Fruit fly (Drosophila melanogaster): ENCODE results near the gene CG31704.

Gene CG31704

dm6 chr2L:11829277-11829676 is 11.2 kb upstream of the CG31704 start, which contains the start of gene esc:
esc (minus strand) TSS chr2L:11829405.
- TF ChIP-seq cyc (GFP tag; optimal IDR thresholded peaks at IDR 0.05), result peak; percentile 28
- TF ChIP-seq spab (GFP tag; optimal IDR thresholded peaks at IDR 0.05), result no peak
- no peak for TF ChIP-seq CG8119 (GFP tag; IDR thresholded peaks at IDR 0.05)
- TF ChIP-seq CG31627 (GFP tag; optimal IDR thresholded peaks at IDR 0.05), result peak; percentile 26
- peak; percentile 21 for TF ChIP-seq Sox14 (GFP tag; optimal IDR thresholded peaks at IDR 0.05)
- no peak for TF ChIP-seq CG6792 (GFP tag; optimal IDR thresholded peaks at IDR 0.05)
- TF ChIP-seq CG15336 (GFP tag; IDR thresholded peaks at IDR 0.05), result no peak
- TF ChIP-seq CG11294 (GFP tag; IDR thresholded peaks at IDR 0.05), result no peak

dm6 chr2L:11833786-11834185 is 6.7 kb upstream of the CG31704 start, which contains the start of gene CG45011:
CG45011 (plus strand) TSS chr2L:11834086.
- TF ChIP-seq fd59A (GFP tag; optimal IDR thresholded peaks at IDR 0.05) (no peak), Sox102F (GFP tag; optimal IDR thresholded peaks at IDR 0.05) (no peak), CG4318 (GFP tag; optimal IDR thresholded peaks at IDR 0.05) (no peak), CG7368 (GFP tag; optimal IDR thresholded peaks at IDR 0.05) (no peak), CG8319 (GFP tag; optimal IDR thresholded peaks at IDR 0.05) (no peak), CG3919 (GFP tag; optimal IDR thresholded peaks at IDR 0.05) (no peak), CG11902 (GFP tag; optimal IDR thresholded peaks at IDR 0.05) (no peak), Met (GFP tag; optimal IDR thresholded peaks at IDR 0.05) (no peak), salr (GFP tag; optimal IDR thresholded peaks at IDR 0.05) (no peak), esn (GFP tag; optimal IDR thresholded peaks at IDR 0.05) (no peak), CG31627 (GFP tag; optimal IDR thresholded peaks at IDR 0.05) (no peak), Sox15 (GFP tag; optimal IDR thresholded peaks at IDR 0.05) (no peak), CG11762 (GFP tag; optimal IDR thresholded peaks at IDR 0.05; ENCODE audit: insufficient read depth) (no peak), Ets96B (tag; optimal IDR thresholded peaks at IDR 0.05) (no peak), pdm3 (GFP tag; optimal IDR thresholded peaks at IDR 0.05) (no peak), Hr4 (GFP tag; optimal IDR thresholded peaks at IDR 0.05) (no peak)

dm6 chr2L:11834308-11834707 is 6.2 kb upstream of the CG31704 start, which contains the start of gene CG45012:
CG45012 (plus strand) TSS chr2L:11834608.
- TF ChIP-seq Met (GFP tag; optimal IDR thresholded peaks at IDR 0.05) (no peak), CG7368 (GFP tag; optimal IDR thresholded peaks at IDR 0.05) (no peak), CG6792 (GFP tag; optimal IDR thresholded peaks at IDR 0.05) (no peak)

dm6 chr2L:11836943-11837342 is 3.5 kb upstream of the CG31704 start, which contains the start of gene Sfp33A4:
Sfp33A4 (plus strand) TSS chr2L:11837243.
- TF ChIP-seq Smox (GFP tag; optimal IDR thresholded peaks at IDR 0.05), result no peak
- no peak for TF ChIP-seq ss (GFP tag; optimal IDR thresholded peaks at IDR 0.05)
- no peak for TF ChIP-seq Sox102F (GFP tag; optimal IDR thresholded peaks at IDR 0.05)
- TF ChIP-seq pdm3 (GFP tag; optimal IDR thresholded peaks at IDR 0.05), result no peak
- no peak for TF ChIP-seq CG8119 (GFP tag; IDR thresholded peaks at IDR 0.05)
- TF ChIP-seq fd85E (GFP tag; optimal IDR thresholded peaks at IDR 0.05), result no peak
- TF ChIP-seq CG6854 (GFP tag; optimal IDR thresholded peaks at IDR 0.05), result no peak
- no peak for TF ChIP-seq CG32006 (GFP tag; optimal IDR thresholded peaks at IDR 0.05)
- no peak for TF ChIP-seq Met (GFP tag; optimal IDR thresholded peaks at IDR 0.05)
- TF ChIP-seq dsx (GFP tag; optimal IDR thresholded peaks at IDR 0.05; ENCODE audit: poor library complexity, severe bottlenecking), result no peak
- TF ChIP-seq CG11762 (GFP tag; optimal IDR thresholded peaks at IDR 0.05; ENCODE audit: insufficient read depth), result no peak
- TF ChIP-seq Hr38 (GFP tag; optimal IDR thresholded peaks at IDR 0.05), result no peak
- TF ChIP-seq svp (GFP tag), result no peak
- TF ChIP-seq Blimp-1 (GFP tag; optimal IDR thresholded peaks at IDR 0.05), result no peak
- no peak for TF ChIP-seq CG9139 (GFP tag; optimal IDR thresholded peaks at IDR 0.05)

- TF ChIP-seq Eip78C (GFP tag) (no peak), topi (GFP tag; optimal IDR thresholded peaks at IDR 0.05) (no peak), pdm3 (GFP tag; optimal IDR thresholded peaks at IDR 0.05) (no peak), CG15336 (GFP tag; IDR thresholded peaks at IDR 0.05) (no peak), Blimp-1 (GFP tag; optimal IDR thresholded peaks at IDR 0.05) (no peak), CG6854 (GFP tag; optimal IDR thresholded peaks at IDR 0.05) (no peak), dac (GFP tag; optimal IDR thresholded peaks at IDR 0.05) (no peak), CG3032 (tag; optimal IDR thresholded peaks at IDR 0.05) (no peak)
These were observed 3.1 kb upstream of the CG31704 start, which contains the start of gene Sfp33A2 for dm6 chr2L:11837413-11837812. Sfp33A2 (plus strand) TSS chr2L:11837713.
